Worm (Caenorhabditis elegans): ENCODE results near the gene pmp-4.

pmp-4 gene

DNA sequence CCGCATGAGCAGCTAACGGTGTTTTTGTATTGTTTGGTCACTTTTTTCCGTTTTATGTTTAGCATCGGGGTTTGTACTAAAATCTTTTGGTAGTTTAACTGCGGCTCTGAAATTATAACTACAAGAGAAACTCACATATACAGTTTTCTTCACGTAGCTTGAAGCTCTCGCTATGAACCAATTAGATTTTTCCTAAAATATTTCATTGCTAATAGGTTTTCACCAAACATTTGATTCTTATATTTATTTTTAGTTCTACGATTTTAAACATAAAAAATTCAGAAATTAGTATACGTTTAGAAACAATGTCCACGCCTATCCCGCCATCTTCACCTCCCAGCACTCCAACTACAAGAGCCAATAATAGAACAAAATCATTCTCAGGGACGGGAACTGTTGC is 22.0 kb upstream of the pmp-4 start, which contains the start of gene C06A12.3:
Gene C06A12.3 (plus strand): TSS at position 301 of the 400 bp plus-strand sequence.
- no peak for TF ChIP-seq K11D2.4 (GFP tag; IDR thresholded peaks at IDR 0.05)
- TF ChIP-seq F10E7.11 (tag; optimal IDR thresholded peaks at IDR 0.05) = no peak
- TF ChIP-seq rcor-1 (GFP tag; IDR thresholded peaks at IDR 0.05) = no peak
- no peak for TF ChIP-seq ztf-28 (GFP tag; IDR thresholded peaks at IDR 0.05)
- no peak for TF ChIP-seq nfya-2 (GFP tag; IDR thresholded peaks at IDR 0.05)
- no peak for TF ChIP-seq ztf-26 (tag; optimal IDR thresholded peaks at IDR 0.05)
- no peak for TF ChIP-seq snpc-3.4 (tag; optimal IDR thresholded peaks at IDR 0.05)
- no peak for TF ChIP-seq Y95B8A.8 (GFP tag; IDR thresholded peaks at IDR 0.05)
- no peak for TF ChIP-seq F37B4.10 (GFP tag; IDR thresholded peaks at IDR 0.05)
- TF ChIP-seq mcd-1 (GFP tag; IDR thresholded peaks at IDR 0.05) = no peak
- TF ChIP-seq repo-1 (tag; optimal IDR thresholded peaks at IDR 0.05) = no peak
- TF ChIP-seq C17E4.6 (GFP tag; IDR thresholded peaks at IDR 0.05) = no peak
- no peak for TF ChIP-seq F33H1.4 (GFP tag; IDR thresholded peaks at IDR 0.05)
- no peak for TF ChIP-seq nhr-80 (tag; optimal IDR thresholded peaks at IDR 0.05)

DNA sequence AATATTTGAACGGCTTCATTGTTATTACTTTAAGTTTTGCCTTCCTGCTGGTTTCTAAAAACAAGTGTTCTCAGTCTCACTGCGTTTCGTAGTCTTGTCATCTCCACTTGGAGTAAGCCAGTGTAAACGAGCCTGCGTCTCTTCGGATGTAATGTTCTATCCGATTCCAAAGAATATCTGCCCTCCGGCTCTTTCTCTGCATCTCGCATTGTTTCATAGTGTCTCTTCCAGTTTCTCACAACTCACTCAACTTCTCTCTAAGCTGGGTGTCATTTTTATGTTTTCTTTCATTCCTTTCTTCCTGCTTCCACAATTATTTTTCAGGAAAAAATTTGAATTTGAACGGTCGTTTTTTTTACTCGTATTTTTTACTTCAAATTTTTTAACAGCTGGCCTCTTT is 21.5 kb upstream of the pmp-4 start:
- TF ChIP-seq F57C9.4 (tag; optimal IDR thresholded peaks at IDR 0.05) = no peak
- TF ChIP-seq F39B2.1 (GFP tag; IDR thresholded peaks at IDR 0.05) = no peak
- no peak for TF ChIP-seq F10E7.11 (tag; optimal IDR thresholded peaks at IDR 0.05)
- no peak for TF ChIP-seq dpl-1 (GFP tag; optimal IDR thresholded peaks at IDR 0.05)

DNA sequence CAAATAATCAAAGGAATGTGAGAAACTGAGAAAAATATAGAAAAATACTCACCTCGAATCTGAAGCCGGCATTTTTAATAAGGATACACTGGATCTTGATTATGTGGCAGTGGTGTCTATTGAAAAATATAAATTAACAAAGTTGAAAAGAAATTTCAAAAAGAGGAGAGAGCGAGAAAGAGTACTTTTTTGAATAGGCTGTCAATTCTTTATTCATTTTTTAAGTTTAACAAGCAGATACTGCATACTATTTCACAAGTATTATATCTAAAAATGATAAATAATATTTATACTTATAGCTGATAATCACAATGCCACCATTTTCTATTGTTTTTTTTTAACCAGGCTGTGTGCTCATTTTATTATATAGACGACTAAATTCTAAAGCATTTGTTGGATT is 12.3 kb upstream of the pmp-4 start, which contains the start of gene npr-26:
Gene npr-26 (minus strand): TSS at position 101 of the 400 bp plus-strand sequence.
- TF ChIP-seq mes-4 (tag; optimal IDR thresholded peaks at IDR 0.05) (no peak), B0019.2 (GFP tag; conservative IDR thresholded peaks at IDR 0.05) (no peak), ztf-22 (GFP tag; optimal IDR thresholded peaks at IDR 0.05) (no peak), pha-4 (tag; optimal IDR thresholded peaks at IDR 0.05) (no peak), ztf-6 (GFP tag; IDR thresholded peaks at IDR 0.05) (no peak)

DNA sequence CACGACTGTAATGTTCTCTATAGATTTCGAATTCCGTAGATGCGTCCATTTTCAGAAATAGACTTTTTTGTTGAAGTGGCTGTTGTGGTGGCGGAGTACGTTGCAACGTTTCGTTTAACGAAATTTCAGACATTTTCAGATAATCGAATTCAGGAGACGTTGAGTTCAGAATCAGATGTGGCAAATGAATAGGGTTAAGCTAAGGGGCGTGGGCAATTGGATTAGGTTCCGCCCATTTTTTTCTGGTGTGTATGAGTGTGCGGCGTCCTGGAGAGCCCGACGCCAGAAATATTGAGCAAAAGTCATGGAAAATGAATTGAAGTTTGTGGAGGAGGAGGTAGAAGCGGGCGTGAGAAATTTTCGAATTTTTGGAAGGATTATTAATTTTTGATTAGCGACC is 7.9 kb upstream of the pmp-4 start:
- TF ChIP-seq zim-3 (tag; optimal IDR thresholded peaks at IDR 0.05) = no peak
- TF ChIP-seq egl-18 (GFP tag; IDR thresholded peaks at IDR 0.05) = no peak
- no peak for TF ChIP-seq attf-5 (GFP tag; optimal IDR thresholded peaks at IDR 0.05)
- TF ChIP-seq dpl-1 (GFP tag; optimal IDR thresholded peaks at IDR 0.05) = no peak
- no peak for TF ChIP-seq F52B5.7 (tag; optimal IDR thresholded peaks at IDR 0.05)
- TF ChIP-seq F23B12.7 (tag; optimal IDR thresholded peaks at IDR 0.05; ENCODE audit: insufficient read depth) = no peak
- TF ChIP-seq Y95B8A.8 (GFP tag; IDR thresholded peaks at IDR 0.05) = no peak
- no peak for TF ChIP-seq let-607 (tag; optimal IDR thresholded peaks at IDR 0.05)
- no peak for TF ChIP-seq F37B4.10 (GFP tag; IDR thresholded peaks at IDR 0.05)
- no peak for TF ChIP-seq unc-62 (GFP tag; optimal IDR thresholded peaks at IDR 0.05)
- no peak for TF ChIP-seq K11D2.4 (GFP tag; IDR thresholded peaks at IDR 0.05)
- no peak for TF ChIP-seq T07F8.4 (tag; optimal IDR thresholded peaks at IDR 0.05)
- no peak for TF ChIP-seq dox-1 (GFP tag; IDR thresholded peaks at IDR 0.05)
- TF ChIP-seq D2030.7 (GFP tag; IDR thresholded peaks at IDR 0.05) = no peak
- TF ChIP-seq attf-6 (GFP tag; IDR thresholded peaks at IDR 0.05) = no peak
- TF ChIP-seq snpc-1.3 (tag; optimal IDR thresholded peaks at IDR 0.05; ENCODE audit: insufficient read depth) = no peak
- no peak for TF ChIP-seq C06A6.2 (GFP tag; conservative IDR thresholded peaks at IDR 0.05)
- TF ChIP-seq hsf-1 (GFP tag; IDR thresholded peaks at IDR 0.05) = no peak
